Fruit fly (Drosophila melanogaster): ENCODE results near the gene CG14259.

The CG14259 gene

dm6 chr3R:27111784-27112602 is 17.7 kb downstream of the CG14259 start, which contains the start of the genes gb and CG5815 (continued):
- peak; percentile 66 for TF ChIP-seq Elba2 (GFP tag; optimal IDR thresholded peaks at IDR 0.05)
- TF ChIP-seq ara (GFP tag; IDR thresholded peaks at IDR 0.05): peak; percentile 88
- TF ChIP-seq tx (GFP tag; optimal IDR thresholded peaks at IDR 0.05): peak; percentile 59
- peak; percentile 83 for TF ChIP-seq rib (GFP tag; IDR thresholded peaks at IDR 0.05)
- peak; percentile 73 for TF ChIP-seq Camta (GFP tag; optimal IDR thresholded peaks at IDR 0.05)
- peak; percentile 98 for TF ChIP-seq CG10366 (GFP tag; IDR thresholded peaks at IDR 0.05)
- no peak for TF ChIP-seq CG5180 (GFP tag; optimal IDR thresholded peaks at IDR 0.05)
- peak; percentile 76 for TF ChIP-seq Hmx (GFP tag; optimal IDR thresholded peaks at IDR 0.05)
- TF ChIP-seq cas (GFP tag; IDR thresholded peaks at IDR 0.05): peak; percentile 88
- peak; percentile 93 for TF ChIP-seq chn (GFP tag; optimal IDR thresholded peaks at IDR 0.05)
- TF ChIP-seq pita (GFP tag; optimal IDR thresholded peaks at IDR 0.05): no peak
- TF ChIP-seq sug (tag; optimal IDR thresholded peaks at IDR 0.05): no peak
- TF ChIP-seq dysf (GFP tag; IDR thresholded peaks at IDR 0.05): peak; percentile 89
- peak; percentile 85 for TF ChIP-seq bab2 (GFP tag; optimal IDR thresholded peaks at IDR 0.05)
- peak; percentile 13 for TF ChIP-seq CG4707 (GFP tag; optimal IDR thresholded peaks at IDR 0.05)
- TF ChIP-seq CG8281 (tag; optimal IDR thresholded peaks at IDR 0.05): peak; percentile 66
- TF ChIP-seq CG10565 (GFP tag; optimal IDR thresholded peaks at IDR 0.05): peak; percentile 32
- peak; percentile 72 for TF ChIP-seq Sry-δ (GFP tag; optimal IDR thresholded peaks at IDR 0.05)
- TF ChIP-seq Ptx1 (GFP tag; IDR thresholded peaks at IDR 0.05): peak; percentile 94
- peak; percentile 75 for TF ChIP-seq cg (GFP tag; optimal IDR thresholded peaks at IDR 0.05)
- peak; percentile 64 for TF ChIP-seq sim (GFP tag; IDR thresholded peaks at IDR 0.05)
- peak; percentile 96 for TF ChIP-seq vnd (GFP tag; IDR thresholded peaks at IDR 0.05; ENCODE audit: partially characterized antibody)
- no peak for TF ChIP-seq HmgD (GFP tag; optimal IDR thresholded peaks at IDR 0.05)
- TF ChIP-seq ash1 (GFP tag; optimal IDR thresholded peaks at IDR 0.05): no peak
- peak; percentile 93 for TF ChIP-seq CG12155 (GFP tag; optimal IDR thresholded peaks at IDR 0.05)
- TF ChIP-seq YL-1 (GFP tag; optimal IDR thresholded peaks at IDR 0.05): peak; percentile 93
- TF ChIP-seq NC2α (GFP tag; optimal IDR thresholded peaks at IDR 0.05): peak; percentile 2
- TF ChIP-seq CG12942 (GFP tag; optimal IDR thresholded peaks at IDR 0.05): peak; percentile 89
- TF ChIP-seq Usf (GFP tag; optimal IDR thresholded peaks at IDR 0.05): peak; percentile 89
- TF ChIP-seq CG6272 (GFP tag; IDR thresholded peaks at IDR 0.05): peak; percentile 85
- TF ChIP-seq Sin3A (optimal IDR thresholded peaks at IDR 0.05): peak; percentile 82
- peak; percentile 41 for TF ChIP-seq MESR4 (GFP tag; optimal IDR thresholded peaks at IDR 0.05)
- TF ChIP-seq CG18476 (GFP tag; optimal IDR thresholded peaks at IDR 0.05): peak; percentile 91
- peak; percentile 75 for TF ChIP-seq CG12744 (GFP tag; optimal IDR thresholded peaks at IDR 0.05)
- peak; percentile 69 for TF ChIP-seq wor (GFP tag; IDR thresholded peaks at IDR 0.05)
- TF ChIP-seq CG10147 (GFP tag; optimal IDR thresholded peaks at IDR 0.05): peak; percentile 90
- peak; percentile 45 for TF ChIP-seq Spps (tag; optimal IDR thresholded peaks at IDR 0.05)
- TF ChIP-seq Taf1 (GFP tag; IDR thresholded peaks at IDR 0.05): peak; percentile 82
- peak in 1 of 2 experiments; percentile 54 for TF ChIP-seq Hr78 (GFP tag; optimal IDR thresholded peaks at IDR 0.05)
- TF ChIP-seq Lpt (GFP tag; optimal IDR thresholded peaks at IDR 0.05): no peak
- no peak for TF ChIP-seq Trl (optimal IDR thresholded peaks at IDR 0.05)
- TF ChIP-seq Trl (GFP tag; optimal IDR thresholded peaks at IDR 0.05): peak; percentile 53
- no peak for TF ChIP-seq Tbp (GFP tag; optimal IDR thresholded peaks at IDR 0.05)
- peak; percentile 37 for TF ChIP-seq Dp (GFP tag; optimal IDR thresholded peaks at IDR 0.05)
- peak; percentile 91 for TF ChIP-seq HmgZ (tag; optimal IDR thresholded peaks at IDR 0.05)
- peak; percentile 61 for TF ChIP-seq exex (tag; optimal IDR thresholded peaks at IDR 0.05)
- peak; percentile 96 for TF ChIP-seq Rfx (GFP tag; IDR thresholded peaks at IDR 0.05)
- peak; percentile 98 for TF ChIP-seq CG34224 (GFP tag; IDR thresholded peaks at IDR 0.05; ENCODE audit: partially characterized antibody)
- peak; percentile 82 for TF ChIP-seq CG14050 (GFP tag; IDR thresholded peaks at IDR 0.05)
- peak; percentile 82 for TF ChIP-seq CG4730 (GFP tag; IDR thresholded peaks at IDR 0.05)
